Worm (Caenorhabditis elegans) whole organism, L4/young adult: ENCODE measurements around the gene M176.11.

Source experiments
- W03F9.2 ChIP-seq: fragments of 150-350 bp; optimal IDR thresholded peaks from 2 replicates; lab custom pipeline; 2014; ENCODE audit warnings: missing biosample characterization, missing genetic modification characterization
- dao-5 ChIP-seq: sonication (generic microtip); optimal IDR thresholded peaks from 2 replicates; lab custom pipeline; 2016; ENCODE audit warnings: missing genotype, missing genetic modification characterization, moderate library complexity, missing compliant biosample characterization
- him-1 ChIP-seq: sonication (generic microtip); optimal IDR thresholded peaks from 2 replicates; lab custom pipeline; 2016; ENCODE audit warnings: missing genotype, missing genetic modification reagents, missing genetic modification characterization, missing compliant biosample characterization

DNA sequence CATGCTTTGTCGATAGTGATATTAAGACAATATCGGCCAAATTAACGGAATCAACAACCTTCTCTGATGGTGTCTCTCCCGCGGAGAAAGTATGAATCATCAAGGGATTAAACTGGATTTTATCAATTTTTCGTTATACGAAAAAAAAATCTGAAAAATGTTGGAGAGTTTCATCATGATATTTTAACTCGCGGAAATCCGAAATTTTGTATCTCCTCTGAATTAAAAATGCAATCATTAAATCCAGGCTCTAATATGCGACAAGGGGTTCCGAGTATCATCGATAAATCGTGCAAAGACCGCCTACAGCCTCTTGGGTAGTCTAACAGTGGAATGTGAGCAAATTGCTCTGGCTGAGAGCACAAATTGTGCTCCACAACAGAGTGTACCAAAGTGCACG lies 44.9 kb upstream of the M176.11 start, which contains the start of gene C06C3.10:
- TF ChIP-seq him-1 (no peak), W03F9.2 (tag; lab: Kevin White, UChicago) (no peak), dao-5 (tag; lab: Kevin White, UChicago) (no peak)
